Fruit fly (Drosophila melanogaster): ENCODE measurements around the gene BicD.

DNA sequence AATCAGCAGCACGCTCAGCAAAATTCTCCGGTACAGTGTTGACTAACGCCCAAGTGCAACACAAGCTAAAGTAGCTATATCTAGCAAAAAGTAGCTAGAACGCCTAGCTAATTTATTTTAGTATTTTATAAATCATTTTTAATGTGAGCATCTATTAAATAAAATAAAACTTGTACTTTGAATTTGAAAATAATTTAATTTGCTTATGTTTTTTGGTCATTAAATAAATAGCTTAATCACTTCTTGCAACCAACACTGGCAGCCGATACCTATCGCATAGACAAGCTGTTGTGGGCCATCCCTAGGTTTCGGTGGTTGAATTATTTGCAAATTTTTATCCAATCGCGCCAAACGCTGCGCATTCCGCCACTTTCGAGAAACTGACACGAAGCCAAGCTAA lies 62.7 kb downstream of the BicD start, which contains the start of the genes Polr2J and CG15141:
- TF ChIP-seq psq (optimal IDR thresholded peaks at IDR 0.05) (no peak), usp (GFP tag; optimal IDR thresholded peaks at IDR 0.05) (no peak), EcR (GFP tag; optimal IDR thresholded peaks at IDR 0.05) (no peak), CG8478 (optimal IDR thresholded peaks at IDR 0.05) (no peak), pan (optimal IDR thresholded peaks at IDR 0.05) (no peak)
